Worm (Caenorhabditis elegans): ENCODE results near the gene F09E10.1.

ce11 chrX:1479637-1480036, 23.0 kb upstream of the F09E10.1 start:
- TF ChIP-seq pha-4 (tag; optimal IDR thresholded peaks at IDR 0.05) (no peak), ces-1 (GFP tag; optimal IDR thresholded peaks at IDR 0.05) (no peak), unc-39 (tag; optimal IDR thresholded peaks at IDR 0.05) (no peak), lin-32 (GFP tag; optimal IDR thresholded peaks at IDR 0.05) (no peak), elt-1 (tag; optimal IDR thresholded peaks at IDR 0.05; ENCODE audit: borderline replicate concordance, insufficient read depth) (no peak), unc-62 (GFP tag; optimal IDR thresholded peaks at IDR 0.05) (no peak), lin-13 (tag; optimal IDR thresholded peaks at IDR 0.05) (no peak), nhr-12 (tag; optimal IDR thresholded peaks at IDR 0.05) (no peak), nhr-76 (tag; optimal IDR thresholded peaks at IDR 0.05) (no peak), lsy-2 (tag; optimal IDR thresholded peaks at IDR 0.05) (no peak), bed-3 (GFP tag; optimal IDR thresholded peaks at IDR 0.05) (no peak)
